Fruit fly (Drosophila melanogaster) whole organism, embryonic: ENCODE data around the gene ND-13A.

ENCODE experiments used
- ATbp ChIP-seq: fragments of 200-800 bp; sonication (Bioruptor generic); optimal IDR thresholded peaks from 2 replicates; lab custom pipeline; 2017; ENCODE audit warnings: missing biosample characterization, mild to moderate bottlenecking, missing genetic modification characterization, missing genetic modification reagents
- Ada2b ChIP-seq: fragments of 200-800 bp; sonication (Bioruptor generic); IDR thresholded peaks from 2 replicates; pipeline ENCODE4 v1.3.6; 2022; ENCODE audit warnings: missing biosample characterization, missing genetic modification characterization
- Adf1 ChIP-seq: fragments of 200-800 bp; sonication (Bioruptor generic); IDR thresholded peaks from 2 replicates; pipeline ENCODE4 v1.3.6; 2022; ENCODE audit warnings: missing biosample characterization, missing genetic modification characterization
- BtbVII ChIP-seq: fragments of 200-800 bp; sonication (Bioruptor generic); optimal IDR thresholded peaks from 3 replicates; lab custom pipeline; 2017; ENCODE audit warnings: missing biosample characterization, mild to moderate bottlenecking, missing genetic modification characterization
- CG10979 ChIP-seq: fragments of 200-800 bp; sonication (Bioruptor generic); optimal IDR thresholded peaks from 2 replicates; lab custom pipeline; 2018; ENCODE audit warnings: missing biosample characterization, mild to moderate bottlenecking, missing genetic modification characterization, moderate library complexity
- CG13287 ChIP-seq: fragments of 200-800 bp; sonication (Bioruptor generic); IDR thresholded peaks from 2 replicates; pipeline ENCODE4 v1.3.6; 2022; ENCODE audit warnings: missing biosample characterization, missing genetic modification characterization; ENCODE audit not compliant: partially characterized antibody
- CG14050 ChIP-seq: fragments of 200-800 bp; sonication (Bioruptor generic); IDR thresholded peaks from 3 replicates; pipeline ENCODE4 v1.3.6; 2022; ENCODE audit warnings: missing biosample characterization, missing genetic modification characterization
- CG15011 ChIP-seq: fragments of 200-800 bp; sonication (Bioruptor generic); optimal IDR thresholded peaks from 3 replicates; lab custom pipeline; 2018; ENCODE audit warnings: missing biosample characterization, mild to moderate bottlenecking, missing genetic modification characterization
- CG17385 ChIP-seq: fragments of 200-800 bp; sonication (Bioruptor generic); optimal IDR thresholded peaks from 3 replicates; lab custom pipeline; 2018; ENCODE audit warnings: missing biosample characterization, mild to moderate bottlenecking, missing genetic modification characterization
- CG32767 ChIP-seq: fragments of 200-800 bp; sonication (Bioruptor generic); IDR thresholded peaks from 2 replicates; pipeline ENCODE4 v1.3.6; 2022; ENCODE audit warnings: missing biosample characterization, missing genetic modification characterization
- CG3726 ChIP-seq: fragments of 200-800 bp; sonication (Bioruptor generic); IDR thresholded peaks from 3 replicates; pipeline ENCODE4, ENCODE4 v1.3.6; 2022; ENCODE audit warnings: missing biosample characterization, missing genetic modification characterization
- CG4328 ChIP-seq: fragments of 200-800 bp; sonication (Bioruptor generic); optimal IDR thresholded peaks from 3 replicates; lab custom pipeline; 2017; ENCODE audit warnings: missing biosample characterization, missing genetic modification reagents, missing genetic modification characterization
- CG6791 ChIP-seq: fragments of 200-800 bp; sonication (Bioruptor generic); IDR thresholded peaks from 3 replicates; pipeline ENCODE4 v1.3.6; 2022; ENCODE audit warnings: missing biosample characterization, missing genetic modification characterization; ENCODE audit not compliant: partially characterized antibody
- CG6813 ChIP-seq: fragments of 200-800 bp; sonication (Bioruptor generic); optimal IDR thresholded peaks from 2 replicates; lab custom pipeline; 2017; ENCODE audit warnings: missing biosample characterization, missing genetic modification characterization, mild to moderate bottlenecking, moderate library complexity, missing genetic modification reagents
- CG7786 ChIP-seq: fragments of 200-800 bp; sonication (Bioruptor generic); optimal IDR thresholded peaks from 2 replicates; lab custom pipeline; 2016; ENCODE audit warnings: missing biosample characterization, missing genetic modification characterization
- CG7987 ChIP-seq: fragments of 200-800 bp; sonication (Bioruptor generic); optimal IDR thresholded peaks from 2 replicates; lab custom pipeline; 2018; ENCODE audit warnings: missing biosample characterization, mild to moderate bottlenecking, missing genetic modification characterization, moderate library complexity
- CG8924 ChIP-seq: fragments of 200-800 bp; optimal IDR thresholded peaks from 3 replicates; lab custom pipeline; 2019; ENCODE audit warnings: missing biosample characterization, mild to moderate bottlenecking, missing genetic modification characterization, moderate library complexity
- CHES-1-like ChIP-seq: fragments of 200-800 bp; sonication (Bioruptor generic); optimal IDR thresholded peaks from 2 replicates; lab custom pipeline; 2016; ENCODE audit warnings: missing biosample characterization, missing genetic modification characterization
- CkIIα-i1 ChIP-seq: fragments of 200-800 bp; sonication (Bioruptor generic); IDR thresholded peaks from 2 replicates; pipeline ENCODE4 v1.3.6; 2022; ENCODE audit warnings: missing biosample characterization, missing genetic modification characterization
- D19A ChIP-seq: fragments of 200-800 bp; optimal IDR thresholded peaks from 3 replicates; lab custom pipeline; 2019; ENCODE audit warnings: missing biosample characterization, mild to moderate bottlenecking, missing genetic modification characterization, moderate library complexity
- Dbx ChIP-seq: fragments of 200-800 bp; sonication (Bioruptor generic); IDR thresholded peaks from 3 replicates; pipeline ENCODE4 v1.3.6; 2022; ENCODE audit warnings: missing biosample characterization, missing genetic modification characterization
- Dip3 ChIP-seq: fragments of 200-800 bp; sonication (Bioruptor generic); optimal IDR thresholded peaks from 3 replicates; lab custom pipeline; 2016; ENCODE audit warnings: missing biosample characterization, missing genetic modification characterization
- HLH3B ChIP-seq: fragments of 200-800 bp; sonication (Bioruptor generic); IDR thresholded peaks from 2 replicates; pipeline ENCODE4 v1.3.6; 2022; ENCODE audit warnings: missing biosample characterization, missing genetic modification characterization
- HLH54F ChIP-seq: fragments of 200-800 bp; sonication (Bioruptor generic); optimal IDR thresholded peaks from 3 replicates; lab custom pipeline; 2016; ENCODE audit warnings: missing biosample characterization, missing genetic modification characterization
- Hmx ChIP-seq: fragments of 200-800 bp; sonication (Bioruptor generic); optimal IDR thresholded peaks from 2 replicates; lab custom pipeline; 2016; ENCODE audit warnings: missing biosample characterization, missing genetic modification characterization
- Hr78 ChIP-seq, 2 experiments: fragments of 200-800 bp in 1 of 2; fragments of >200 bp in 1 of 2; sonication (Bioruptor generic) in 1 of 2; optimal IDR thresholded peaks; 2 replicates each; lab custom pipeline; 2017 to 2019; ENCODE audit warnings: missing biosample characterization in 2 of 2, missing genetic modification characterization in 2 of 2, mild to moderate bottlenecking in 1 of 2, moderate library complexity in 1 of 2
- Nf-YB ChIP-seq: fragments of 200-800 bp; sonication (Bioruptor generic); optimal IDR thresholded peaks from 3 replicates; lab custom pipeline; 2019; ENCODE audit warnings: missing biosample characterization, mild to moderate bottlenecking, missing genetic modification characterization, moderate library complexity
- Oaz ChIP-seq: fragments of 200-800 bp; sonication (Bioruptor generic); IDR thresholded peaks from 2 replicates; pipeline ENCODE4 v1.3.6; 2022; ENCODE audit warnings: missing biosample characterization, missing genetic modification characterization
- Sox100B ChIP-seq: fragments of 200-800 bp; sonication (Bioruptor generic); optimal IDR thresholded peaks from 3 replicates; lab custom pipeline; 2018; ENCODE audit warnings: missing biosample characterization, mild to moderate bottlenecking, missing genetic modification characterization
- Xrp1 ChIP-seq: fragments of 200-800 bp; sonication (Bioruptor generic); IDR thresholded peaks from 2 replicates; pipeline ENCODE4 v1.3.6; 2022; ENCODE audit warnings: missing biosample characterization, missing genetic modification characterization
- aop ChIP-seq: fragments of 200-800 bp; sonication (Bioruptor generic); IDR thresholded peaks from 2 replicates; pipeline ENCODE4 v1.3.6; 2022; ENCODE audit warnings: missing biosample characterization, missing genetic modification characterization
- ap ChIP-seq: fragments of 200-800 bp; sonication (Bioruptor generic); IDR thresholded peaks from 2 replicates; pipeline ENCODE4 v1.3.6; 2022; ENCODE audit warnings: missing biosample characterization, missing genetic modification characterization
- caup ChIP-seq: fragments of 200-800 bp; sonication (Bioruptor generic); optimal IDR thresholded peaks from 3 replicates; lab custom pipeline; 2017; ENCODE audit warnings: missing biosample characterization, mild to moderate bottlenecking, missing genetic modification characterization, moderate library complexity; ENCODE audit not compliant: severe bottlenecking
- fd102C ChIP-seq: fragments of 200-800 bp; sonication (Bioruptor generic); optimal IDR thresholded peaks from 2 replicates; lab custom pipeline; 2018; ENCODE audit warnings: missing biosample characterization, mild to moderate bottlenecking, missing genetic modification characterization, moderate library complexity
- hb ChIP-seq: fragments of 200-800 bp; sonication (Bioruptor generic); IDR thresholded peaks from 3 replicates; pipeline ENCODE4 v1.3.6; 2022; ENCODE audit warnings: missing biosample characterization, missing genetic modification characterization; ENCODE audit not compliant: partially characterized antibody
- lola ChIP-seq, 3 experiments: fragments of >200 bp in 2 of 3; fragments of 200-800 bp in 1 of 3; sonication (Bioruptor generic) in 1 of 3; optimal IDR thresholded peaks; 2 replicates each; lab custom pipeline; 2017 to 2019; ENCODE audit warnings: missing biosample characterization in 3 of 3, missing genetic modification characterization in 3 of 3, mild to moderate bottlenecking in 1 of 3, moderate library complexity in 1 of 3
- maf-S ChIP-seq: fragments of 200-800 bp; sonication (Bioruptor generic); optimal IDR thresholded peaks from 2 replicates; lab custom pipeline; 2016; ENCODE audit warnings: missing biosample characterization, missing genetic modification characterization
- nom ChIP-seq: fragments of 200-800 bp; sonication (Bioruptor generic); optimal IDR thresholded peaks from 2 replicates; lab custom pipeline; 2017; ENCODE audit warnings: missing biosample characterization, missing genetic modification characterization, mild to moderate bottlenecking, moderate library complexity, missing genetic modification reagents
- org-1 ChIP-seq: fragments of 200-800 bp; sonication (Bioruptor generic); optimal IDR thresholded peaks from 2 replicates; lab custom pipeline; 2017; ENCODE audit warnings: missing biosample characterization, missing genetic modification characterization
- pan ChIP-seq, 4 experiments: fragments of >200 bp in 3 of 4; fragments of 200-800 bp in 1 of 4; sonication (Bioruptor generic) in 1 of 4; optimal IDR thresholded peaks in 3 of 4; IDR thresholded peaks in 1 of 4; 2 replicates each; pipeline versions ENCODE4 v1.3.6 to Lab custom; 2017 to 2022; ENCODE audit warnings: missing biosample characterization in 2 of 4, missing genetic modification characterization in 2 of 4, mixed read lengths in 1 of 4
- pho ChIP-seq: fragments of 200-800 bp; sonication (Bioruptor generic); optimal IDR thresholded peaks from 2 replicates; lab custom pipeline; 2016; ENCODE audit warnings: missing biosample characterization, missing genetic modification characterization
- pnt ChIP-seq: fragments of 200-800 bp; sonication (Bioruptor generic); optimal IDR thresholded peaks from 3 replicates; lab custom pipeline; 2016; ENCODE audit warnings: missing biosample characterization, missing genetic modification characterization
- pzg ChIP-seq: fragments of 200-800 bp; sonication (Bioruptor generic); optimal IDR thresholded peaks from 3 replicates; lab custom pipeline; 2018; ENCODE audit warnings: missing biosample characterization, mild to moderate bottlenecking, missing genetic modification characterization, moderate library complexity
- repo ChIP-seq: fragments of 200-800 bp; sonication (Bioruptor generic); optimal IDR thresholded peaks from 2 replicates; lab custom pipeline; 2016; ENCODE audit warnings: missing biosample characterization, missing genetic modification characterization
- scrt ChIP-seq: fragments of 200-800 bp; sonication (Bioruptor generic); optimal IDR thresholded peaks from 2 replicates; lab custom pipeline; 2018; ENCODE audit warnings: missing biosample characterization, mild to moderate bottlenecking, missing genetic modification characterization, moderate library complexity
- sd ChIP-seq: fragments of 200-800 bp; sonication (Bioruptor generic); optimal IDR thresholded peaks from 3 replicates; lab custom pipeline; 2018; ENCODE audit warnings: missing biosample characterization, mild to moderate bottlenecking, missing genetic modification characterization, moderate library complexity
- ssp ChIP-seq: fragments of 200-800 bp; sonication (Bioruptor generic); IDR thresholded peaks from 2 replicates; pipeline ENCODE4 v1.3.6; 2022; ENCODE audit warnings: missing biosample characterization, missing genetic modification characterization
- stc ChIP-seq: fragments of 200-800 bp; sonication (Bioruptor generic); IDR thresholded peaks from 2 replicates; pipeline ENCODE4 v1.3.6; 2022; ENCODE audit warnings: missing biosample characterization, missing genetic modification characterization

The ND-13A gene

DNA sequence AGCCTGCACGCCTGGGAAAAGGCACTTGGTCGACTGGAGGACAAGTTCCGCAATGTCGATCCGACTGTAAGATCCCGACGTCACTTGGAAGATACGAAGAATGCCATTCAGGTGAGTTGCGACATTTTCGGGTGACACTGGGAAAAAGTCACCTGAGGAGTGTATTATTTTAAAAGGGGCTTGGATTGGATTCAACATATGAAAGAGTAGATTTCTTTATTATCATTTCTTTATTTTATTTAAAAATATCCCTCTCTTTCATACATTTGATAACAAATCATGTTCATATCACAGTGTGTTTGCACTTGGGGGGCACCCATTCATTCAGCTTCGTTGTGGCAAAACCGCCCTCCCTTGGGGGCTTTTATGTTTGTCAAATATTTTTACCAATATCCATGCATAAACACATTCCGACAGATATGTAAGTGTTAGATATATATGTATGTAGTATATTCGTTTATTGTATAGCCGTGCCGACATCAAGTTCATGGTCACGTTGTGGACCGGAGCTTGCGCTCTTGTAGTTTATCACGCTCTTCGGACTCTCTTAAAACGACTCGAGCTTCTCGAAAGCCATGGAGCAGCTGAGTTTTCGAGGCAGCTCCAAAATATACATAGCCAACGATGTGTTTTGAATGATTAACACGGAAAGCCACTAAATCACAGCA, 47.2 kb upstream of the ND-13A start (continued):
- no peak for TF ChIP-seq CG7786
- TF ChIP-seq Dip3, result no peak
- no peak for TF ChIP-seq D19A (tag; lab: Kevin White, UChicago)
- no peak for TF ChIP-seq HLH3B
- TF ChIP-seq CG6813 (GFP tag; lab: Kevin White, UChicago), result no peak
- peak; percentile 22; the same call in 1 of the 3 replicates for TF ChIP-seq CG14050 (GFP tag; lab: Robert Waterston, UW)
- TF ChIP-seq sd (tag; lab: Kevin White, UChicago), result peak; percentile 89
- TF ChIP-seq CG4328 (GFP tag; lab: Kevin White, UChicago), result no peak
- no peak for TF ChIP-seq pho (GFP tag; lab: Kevin White, UChicago)
- no peak for TF ChIP-seq lola (GFP tag; optimal IDR thresholded peaks at IDR 0.05; lab: Kevin White, UChicago)
- no peak for TF ChIP-seq repo (GFP tag; lab: Kevin White, UChicago)
- TF ChIP-seq Oaz (GFP tag; lab: Robert Waterston, UW), result 0 out of 2 replicates have a peak, but pooled peaks have one; percentile 25
- TF ChIP-seq nom (GFP tag; lab: Kevin White, UChicago), result no peak
- TF ChIP-seq scrt (GFP tag; lab: Kevin White, UChicago), result no peak
- no peak for TF ChIP-seq Sox100B
- TF ChIP-seq pan (optimal IDR thresholded peaks at IDR 0.05; lab: Kevin White, UChicago), result no peak
- peak in 1 of 2 experiments; percentile 69 for TF ChIP-seq pan (GFP tag; optimal IDR thresholded peaks at IDR 0.05 in 1 of 2, IDR thresholded peaks at IDR 0.05 in 1 of 2)
- no peak for TF ChIP-seq Xrp1 (GFP tag; lab: Robert Waterston, UW)
- no peak for TF ChIP-seq ap (GFP tag; lab: Robert Waterston, UW)
- no peak for TF ChIP-seq CG17385
- no peak for TF ChIP-seq ssp (GFP tag; lab: Robert Waterston, UW)
- no peak for TF ChIP-seq CG7987 (GFP tag; lab: Kevin White, UChicago)
- peak in 1 of 2 experiments; percentile 7 for TF ChIP-seq Hr78 (GFP tag; optimal IDR thresholded peaks at IDR 0.05; lab: Kevin White, UChicago)
- no peak for TF ChIP-seq CG15011 (GFP tag; lab: Kevin White, UChicago)
- TF ChIP-seq Nf-YB (GFP tag; lab: Kevin White, UChicago), result no peak
- TF ChIP-seq caup, result no peak
- no peak for TF ChIP-seq CG3726
- TF ChIP-seq BtbVII (GFP tag; lab: Kevin White, UChicago), result no peak
- no peak for TF ChIP-seq ATbp (GFP tag; lab: Kevin White, UChicago)
- TF ChIP-seq CG32767 (GFP tag; lab: Robert Waterston, UW), result no peak
- TF ChIP-seq pnt, result no peak
- no peak for TF ChIP-seq CkIIα-i1
- TF ChIP-seq CG8924 (tag; lab: Kevin White, UChicago), result no peak
- peak; percentile 26; the same call in 1 of the 2 replicates for TF ChIP-seq CG13287 (GFP tag; lab: Robert Waterston, UW)
- peak; percentile 54 for TF ChIP-seq Ada2b (GFP tag; lab: Robert Waterston, UW)
- TF ChIP-seq maf-S (GFP tag; lab: Kevin White, UChicago), result no peak
- TF ChIP-seq HLH54F (GFP tag; lab: Kevin White, UChicago), result no peak
- TF ChIP-seq fd102C (GFP tag; lab: Kevin White, UChicago), result no peak
- no peak for TF ChIP-seq org-1
- no peak for TF ChIP-seq Hmx
- TF ChIP-seq CG6791 (GFP tag; lab: Robert Waterston, UW), result no peak
- TF ChIP-seq stc (GFP tag; lab: Robert Waterston, UW), result peak; percentile 67
- no peak for TF ChIP-seq hb
- no peak for TF ChIP-seq pzg
- no peak for TF ChIP-seq aop (GFP tag; lab: Robert Waterston, UW)
- TF ChIP-seq CG10979 (tag; lab: Kevin White, UChicago), result no peak
- TF ChIP-seq Adf1 (GFP tag; lab: Robert Waterston, UW), result no peak
- no peak for TF ChIP-seq CHES-1-like
- TF ChIP-seq Dbx (GFP tag; lab: Robert Waterston, UW), result 0 out of 3 replicates have a peak, but pooled peaks have one; percentile 10
